Fruit fly (Drosophila melanogaster): ENCODE data around the gene elm.

elm gene

dm6 chr3R:5620387-5620956 lies 34.2 kb downstream of the elm start (continued):
- TF ChIP-seq fd102C (GFP tag; optimal IDR thresholded peaks at IDR 0.05) = no peak
- peak; percentile 48 for TF ChIP-seq slp2 (GFP tag; optimal IDR thresholded peaks at IDR 0.05)
- TF ChIP-seq unc-4 (GFP tag; IDR thresholded peaks at IDR 0.05; ENCODE audit: partially characterized antibody) = no peak
- TF ChIP-seq az2 (GFP tag; optimal IDR thresholded peaks at IDR 0.05) = peak; percentile 52
- peak; percentile 47 for TF ChIP-seq CG6813 (GFP tag; optimal IDR thresholded peaks at IDR 0.05)
- no peak for TF ChIP-seq CG12155 (GFP tag; optimal IDR thresholded peaks at IDR 0.05)
- peak; percentile 57 for TF ChIP-seq gro (GFP tag; optimal IDR thresholded peaks at IDR 0.05)
- TF ChIP-seq ssp (GFP tag; IDR thresholded peaks at IDR 0.05) = no peak
- peak; percentile 49; the same call in 1 of the 2 replicates for TF ChIP-seq Drgx (GFP tag; IDR thresholded peaks at IDR 0.05)
- peak; percentile 52 for TF ChIP-seq crc (GFP tag; optimal IDR thresholded peaks at IDR 0.05)
- TF ChIP-seq CG6272 (GFP tag; IDR thresholded peaks at IDR 0.05) = peak; percentile 45
- TF ChIP-seq run (tag; optimal IDR thresholded peaks at IDR 0.05) = no peak
- peak; percentile 74 for TF ChIP-seq CG8924 (tag; optimal IDR thresholded peaks at IDR 0.05)
- TF ChIP-seq prd (optimal IDR thresholded peaks at IDR 0.05) = no peak
- TF ChIP-seq prd (GFP tag; IDR thresholded peaks at IDR 0.05) = peak; percentile 71
- no peak for TF ChIP-seq TFAM (GFP tag; optimal IDR thresholded peaks at IDR 0.05)
- TF ChIP-seq hkb (optimal IDR thresholded peaks at IDR 0.05) = no peak
- peak; percentile 71 for TF ChIP-seq hkb (GFP tag; IDR thresholded peaks at IDR 0.05)
- peak; percentile 18 for TF ChIP-seq exex (tag; optimal IDR thresholded peaks at IDR 0.05)
- peak; percentile 85 for TF ChIP-seq ci (GFP tag; IDR thresholded peaks at IDR 0.05)
- no peak for TF ChIP-seq Lpt (GFP tag; optimal IDR thresholded peaks at IDR 0.05)
- peak; percentile 44 for TF ChIP-seq Hand (GFP tag; optimal IDR thresholded peaks at IDR 0.05)
- peak; percentile 37 for TF ChIP-seq CG30431 (GFP tag; optimal IDR thresholded peaks at IDR 0.05)
- TF ChIP-seq CG9817 (tag; optimal IDR thresholded peaks at IDR 0.05) = peak; percentile 17
- no peak for TF ChIP-seq aop (GFP tag; IDR thresholded peaks at IDR 0.05)
- TF ChIP-seq CG12071 (GFP tag; optimal IDR thresholded peaks at IDR 0.05) = no peak
- TF ChIP-seq pzg (GFP tag; optimal IDR thresholded peaks at IDR 0.05) = no peak
- peak; percentile 36 for TF ChIP-seq twi (tag; optimal IDR thresholded peaks at IDR 0.05)
- peak; percentile 66 for TF ChIP-seq CG18619 (GFP tag; optimal IDR thresholded peaks at IDR 0.05)
- TF ChIP-seq Dp (GFP tag; optimal IDR thresholded peaks at IDR 0.05) = no peak
- TF ChIP-seq CG33213 (GFP tag; optimal IDR thresholded peaks at IDR 0.05) = no peak
- TF ChIP-seq hbn (GFP tag; IDR thresholded peaks at IDR 0.05; ENCODE audit: partially characterized antibody) = no peak
- TF ChIP-seq lab (GFP tag; optimal IDR thresholded peaks at IDR 0.05) = peak; percentile 44
- TF ChIP-seq zfh1 (GFP tag; IDR thresholded peaks at IDR 0.05) = peak; percentile 74
- TF ChIP-seq hb (GFP tag; IDR thresholded peaks at IDR 0.05; ENCODE audit: partially characterized antibody) = no peak
- TF ChIP-seq CG1024 (GFP tag; IDR thresholded peaks at IDR 0.05) = peak; percentile 69
- TF ChIP-seq CG10431 (GFP tag; optimal IDR thresholded peaks at IDR 0.05) = no peak
- peak; percentile 40 for TF ChIP-seq CG10654 (GFP tag; optimal IDR thresholded peaks at IDR 0.05)
- TF ChIP-seq cato (GFP tag; optimal IDR thresholded peaks at IDR 0.05; ENCODE audit: borderline replicate concordance) = peak; percentile 42
- TF ChIP-seq sens-2 (GFP tag; IDR thresholded peaks at IDR 0.05) = peak; percentile 65
- peak; percentile 62 for TF ChIP-seq CG8388 (GFP tag; optimal IDR thresholded peaks at IDR 0.05)
- TF ChIP-seq CG6654 (GFP tag; optimal IDR thresholded peaks at IDR 0.05) = peak; percentile 38
- TF ChIP-seq CG3065 (GFP tag; optimal IDR thresholded peaks at IDR 0.05) = no peak
- no peak for TF ChIP-seq Blimp-1 (GFP tag; optimal IDR thresholded peaks at IDR 0.05)
- TF ChIP-seq wek (GFP tag; optimal IDR thresholded peaks at IDR 0.05) = peak; percentile 29
- TF ChIP-seq CG2129 (GFP tag; IDR thresholded peaks at IDR 0.05; ENCODE audit: partially characterized antibody) = no peak
- TF ChIP-seq sug (tag; optimal IDR thresholded peaks at IDR 0.05) = peak; percentile 13
- TF ChIP-seq crol (GFP tag; IDR thresholded peaks at IDR 0.05) = peak; percentile 82
- TF ChIP-seq ken (GFP tag; IDR thresholded peaks at IDR 0.05) = peak; percentile 65; the same call in 1 of the 3 replicates
- TF ChIP-seq Nf-YC (tag; optimal IDR thresholded peaks at IDR 0.05) = peak; percentile 31
- peak; percentile 64; the same call in 1 of the 2 replicates for TF ChIP-seq Awh (GFP tag; IDR thresholded peaks at IDR 0.05)

Measured in whole organism, embryonic.